Fruit fly (Drosophila melanogaster) S2 (cell line): ENCODE results near the gene CG12818.

Experiments used
- CG8478 ChIP-seq: fragments of >200 bp; optimal IDR thresholded peaks from 2 replicates; lab custom pipeline; 2018
- CTCF ChIP-seq, 2 experiments: fragments of >200 bp; optimal IDR thresholded peaks; 2 replicates each; lab custom pipeline; 2018

DNA sequence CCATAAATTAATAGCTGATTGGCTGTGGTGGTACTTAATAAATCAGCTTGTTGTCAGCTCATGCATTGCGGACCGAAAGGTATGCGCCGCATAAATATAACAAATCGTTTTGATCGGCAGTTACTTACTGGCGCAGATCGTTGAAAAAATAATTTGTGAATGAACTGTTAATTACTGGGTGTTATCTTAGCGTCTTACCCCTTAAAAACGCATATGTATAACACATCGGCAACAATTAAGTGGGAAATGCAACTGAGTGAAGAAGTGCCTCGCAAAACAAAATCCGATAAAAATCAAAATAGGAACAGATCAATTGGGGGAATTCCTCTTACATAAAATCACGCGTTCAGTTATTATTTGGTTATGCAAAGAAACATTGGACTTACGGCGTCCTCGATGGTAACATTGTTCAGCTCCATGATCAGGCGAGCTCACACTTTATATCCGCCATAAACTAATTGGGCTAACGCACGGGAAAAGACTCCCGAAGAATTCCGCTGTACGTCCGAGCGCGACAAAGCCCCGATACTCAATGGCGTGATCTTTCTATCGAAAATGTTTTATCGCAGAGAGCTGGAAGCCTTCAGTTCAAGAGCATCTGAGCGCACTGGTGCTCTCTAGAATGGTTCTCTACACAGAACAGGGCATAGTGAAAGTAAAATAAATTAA is 20.2 kb upstream of the CG12818 start, which contains the start of gene CG6293:
- TF ChIP-seq CTCF (optimal IDR thresholded peaks at IDR 0.05; lab: Kevin White, UChicago) = no peak
- no peak for TF ChIP-seq CG8478 (lab: Kevin White, UChicago)
